Fruit fly (Drosophila melanogaster): Measurements from ENCODE around the gene Cenp-C.

The Cenp-C gene

dm6 chr3R:8563774-8564173, at the start of gene Cenp-C:
Cenp-C (plus strand) TSS chr3R:8564105.
- TF ChIP-seq CTCF (optimal IDR thresholded peaks at IDR 0.05) (no peak), CG8478 (optimal IDR thresholded peaks at IDR 0.05) (no peak)

- TF ChIP-seq CG8478 (optimal IDR thresholded peaks at IDR 0.05), result no peak
- TF ChIP-seq CTCF (optimal IDR thresholded peaks at IDR 0.05), result no peak
Observed at dm6 chr3R:8517752-8518185, 46.1 kb upstream of the Cenp-C start, which contains the start of gene CG11737. CG11737 (plus strand) TSS chr3R:8517868.

dm6 chr3R:8518565-8519154, 45.2 kb upstream of the Cenp-C start:
- TF ChIP-seq CG8478 (optimal IDR thresholded peaks at IDR 0.05), result no peak
- TF ChIP-seq CTCF (optimal IDR thresholded peaks at IDR 0.05), result no peak

dm6 chr3R:8519157-8519556, 44.7 kb upstream of the Cenp-C start:
- TF ChIP-seq CG8478 (optimal IDR thresholded peaks at IDR 0.05), result no peak

dm6 chr3R:8520809-8521208, 43.1 kb upstream of the Cenp-C start:
- TF ChIP-seq CG8478 (optimal IDR thresholded peaks at IDR 0.05) (no peak), CTCF (optimal IDR thresholded peaks at IDR 0.05) (no peak)

dm6 chr3R:8521499-8521898, 42.4 kb upstream of the Cenp-C start, which contains the start of gene CG31454:
CG31454 (plus strand) TSS chr3R:8521658.
- TF ChIP-seq CG8478 (optimal IDR thresholded peaks at IDR 0.05) (no peak), CTCF (optimal IDR thresholded peaks at IDR 0.05) (no peak)

dm6 chr3R:8523668-8524067, 40.2 kb upstream of the Cenp-C start, which contains the start of gene CG31259:
CG31259 (plus strand) TSS chr3R:8523944.
- no peak for TF ChIP-seq CG8478 (optimal IDR thresholded peaks at IDR 0.05)
- TF ChIP-seq CTCF (optimal IDR thresholded peaks at IDR 0.05), result no peak

- TF ChIP-seq CTCF (optimal IDR thresholded peaks at IDR 0.05) (no peak), CG8478 (optimal IDR thresholded peaks at IDR 0.05) (no peak)
Observed at dm6 chr3R:8524277-8524676, 39.6 kb upstream of the Cenp-C start.

dm6 chr3R:8528862-8529261, 35.0 kb upstream of the Cenp-C start, which contains the start of gene CG11741:
CG11741 (minus strand) TSS chr3R:8528877.
- TF ChIP-seq CTCF (optimal IDR thresholded peaks at IDR 0.05), result no peak
- TF ChIP-seq CG8478 (optimal IDR thresholded peaks at IDR 0.05), result no peak

dm6 chr3R:8545915-8546314, 18.0 kb upstream of the Cenp-C start:
- no peak for TF ChIP-seq CTCF (optimal IDR thresholded peaks at IDR 0.05)

- TF ChIP-seq CG8478 (optimal IDR thresholded peaks at IDR 0.05), result no peak
- no peak for TF ChIP-seq CTCF (optimal IDR thresholded peaks at IDR 0.05)
Observed at dm6 chr3R:8552308-8552707, 11.6 kb upstream of the Cenp-C start, which contains the start of gene Or85d. Or85d (plus strand) TSS chr3R:8552608.

- TF ChIP-seq CTCF (optimal IDR thresholded peaks at IDR 0.05) (no peak), CG8478 (optimal IDR thresholded peaks at IDR 0.05) (no peak)
Observed at dm6 chr3R:8561522-8561921, 2.4 kb upstream of the Cenp-C start, which contains the start of gene pch2. pch2 (minus strand) TSS chr3R:8561764.

dm6 chr3R:8562484-8562886, 1.4 kb upstream of the Cenp-C start, which contains the start of the genes mRpS18A and CG31460:
mRpS18A (minus strand) TSS chr3R:8562593.
CG31460 (plus strand) TSS chr3R:8562673.
- TF ChIP-seq CTCF (optimal IDR thresholded peaks at IDR 0.05) (no peak), CG8478 (optimal IDR thresholded peaks at IDR 0.05) (no peak)

- TF ChIP-seq CG8478 (optimal IDR thresholded peaks at IDR 0.05) (no peak), CTCF (optimal IDR thresholded peaks at IDR 0.05) (no peak)
Observed at dm6 chr3R:8577409-8578255, 13.7 kb downstream of the Cenp-C start, which contains the start of gene 5-HT2B. 5-HT2B (plus strand) TSS chr3R:8578205.

- no peak for TF ChIP-seq CG8478 (optimal IDR thresholded peaks at IDR 0.05)
- no peak for TF ChIP-seq CTCF (optimal IDR thresholded peaks at IDR 0.05)
Observed at dm6 chr3R:8587859-8588258, 24.0 kb downstream of the Cenp-C start.

dm6 chr3R:8596161-8596560, 32.3 kb downstream of the Cenp-C start:
- TF ChIP-seq CG8478 (optimal IDR thresholded peaks at IDR 0.05) (no peak), CTCF (optimal IDR thresholded peaks at IDR 0.05) (no peak)
